Fruit fly (Drosophila melanogaster) whole organism, embryonic: ENCODE results near the gene dgt2.

Experiments
- Abd-B ChIP-seq: fragments of 200-800 bp; sonication (Bioruptor generic); optimal IDR thresholded peaks from 2 replicates; lab custom pipeline; 2018; ENCODE audit warnings: missing biosample characterization, mild to moderate bottlenecking, missing genetic modification characterization, moderate library complexity
- CG10147 ChIP-seq: fragments of 200-800 bp; sonication (Bioruptor generic); optimal IDR thresholded peaks from 2 replicates; lab custom pipeline; 2019; ENCODE audit warnings: missing biosample characterization, mild to moderate bottlenecking, missing genetic modification characterization, moderate library complexity
- CG11560 ChIP-seq: fragments of 200-800 bp; sonication (Bioruptor generic); IDR thresholded peaks from 3 replicates; pipeline ENCODE4 v1.3.6; 2022; ENCODE audit warnings: missing biosample characterization, missing genetic modification characterization
- CG12219 ChIP-seq: fragments of 200-800 bp; sonication (Bioruptor generic); optimal IDR thresholded peaks from 3 replicates; lab custom pipeline; 2018; ENCODE audit warnings: missing biosample characterization, mild to moderate bottlenecking, missing genetic modification characterization
- CG13287 ChIP-seq: fragments of 200-800 bp; sonication (Bioruptor generic); IDR thresholded peaks from 2 replicates; pipeline ENCODE4 v1.3.6; 2022; ENCODE audit warnings: missing biosample characterization, missing genetic modification characterization; ENCODE audit not compliant: partially characterized antibody
- CG15011 ChIP-seq: fragments of 200-800 bp; sonication (Bioruptor generic); optimal IDR thresholded peaks from 3 replicates; lab custom pipeline; 2018; ENCODE audit warnings: missing biosample characterization, mild to moderate bottlenecking, missing genetic modification characterization
- CG15479 ChIP-seq: fragments of 200-800 bp; sonication (Bioruptor generic); optimal IDR thresholded peaks from 3 replicates; lab custom pipeline; 2019; ENCODE audit warnings: missing biosample characterization, mild to moderate bottlenecking, missing genetic modification characterization, moderate library complexity
- CG1647 ChIP-seq: fragments of 200-800 bp; sonication (Bioruptor generic); optimal IDR thresholded peaks from 3 replicates; lab custom pipeline; 2016; ENCODE audit warnings: missing biosample characterization, missing genetic modification characterization
- CG17359 ChIP-seq: fragments of 200-800 bp; sonication (Bioruptor generic); optimal IDR thresholded peaks from 3 replicates; lab custom pipeline; 2018; ENCODE audit warnings: missing biosample characterization, mild to moderate bottlenecking, missing genetic modification characterization, moderate library complexity
- CG17912 ChIP-seq: fragments of 200-800 bp; sonication (Bioruptor generic); optimal IDR thresholded peaks from 2 replicates; lab custom pipeline; 2018; ENCODE audit warnings: missing biosample characterization, mild to moderate bottlenecking, missing genetic modification characterization
- CG30020 ChIP-seq: fragments of 200-800 bp; optimal IDR thresholded peaks from 2 replicates; lab custom pipeline; 2019; ENCODE audit warnings: missing biosample characterization, mild to moderate bottlenecking, missing genetic modification characterization, moderate library complexity
- CG32772 ChIP-seq: fragments of 200-800 bp; sonication (Bioruptor generic); IDR thresholded peaks from 2 replicates; pipeline ENCODE4 v1.3.6; 2022; ENCODE audit warnings: missing biosample characterization, missing genetic modification characterization
- CG4617 ChIP-seq: fragments of 200-800 bp; sonication (Bioruptor generic); optimal IDR thresholded peaks from 3 replicates; lab custom pipeline; 2016; ENCODE audit warnings: missing biosample characterization, missing genetic modification characterization, borderline replicate concordance
- CG4730 ChIP-seq: fragments of 200-800 bp; sonication (Bioruptor generic); IDR thresholded peaks from 2 replicates; pipeline ENCODE4 v1.3.6; 2022; ENCODE audit warnings: missing biosample characterization, missing genetic modification characterization
- CG5953 ChIP-seq: fragments of 200-800 bp; sonication (Bioruptor generic); IDR thresholded peaks from 2 replicates; pipeline ENCODE4 v1.3.6; 2022; ENCODE audit warnings: missing biosample characterization, missing genetic modification characterization
- CG6254 ChIP-seq: fragments of 200-800 bp; sonication (Bioruptor generic); optimal IDR thresholded peaks from 3 replicates; lab custom pipeline; 2017; ENCODE audit warnings: mild to moderate bottlenecking, missing biosample characterization, missing genetic modification reagents, missing genetic modification characterization
- CG6791 ChIP-seq: fragments of 200-800 bp; sonication (Bioruptor generic); IDR thresholded peaks from 3 replicates; pipeline ENCODE4 v1.3.6; 2022; ENCODE audit warnings: missing biosample characterization, missing genetic modification characterization; ENCODE audit not compliant: partially characterized antibody
- CG7745 ChIP-seq: fragments of 200-800 bp; sonication (Bioruptor generic); optimal IDR thresholded peaks from 2 replicates; lab custom pipeline; 2018; ENCODE audit warnings: missing biosample characterization, mild to moderate bottlenecking, missing genetic modification characterization, moderate library complexity
- CG8281 ChIP-seq: fragments of 200-800 bp; sonication (Bioruptor generic); optimal IDR thresholded peaks from 2 replicates; lab custom pipeline; 2018; ENCODE audit warnings: missing biosample characterization, mild to moderate bottlenecking, missing genetic modification characterization, moderate library complexity
- CG8765 ChIP-seq: fragments of 200-800 bp; sonication (Bioruptor generic); IDR thresholded peaks from 2 replicates; pipeline ENCODE4 v1.3.6; 2022; ENCODE audit warnings: missing biosample characterization, missing genetic modification characterization
- CG9437 ChIP-seq: fragments of 200-800 bp; sonication (Bioruptor generic); optimal IDR thresholded peaks from 2 replicates; lab custom pipeline; 2018; ENCODE audit warnings: missing biosample characterization, mild to moderate bottlenecking, missing genetic modification characterization
- D ChIP-seq, 2 experiments: fragments of 200-800 bp in 1 of 2; fragments of >200 bp in 1 of 2; sonication (Bioruptor generic) in 1 of 2; optimal IDR thresholded peaks; 2 replicates in 1 of 2; 3 replicates in 1 of 2; lab custom pipeline; 2017; ENCODE audit warnings: mild to moderate bottlenecking in 1 of 2, missing biosample characterization in 1 of 2, missing genetic modification characterization in 1 of 2, missing genetic modification reagents in 1 of 2
- D19B ChIP-seq: fragments of 200-800 bp; sonication (Bioruptor generic); optimal IDR thresholded peaks from 2 replicates; lab custom pipeline; 2017; ENCODE audit warnings: missing biosample characterization, mild to moderate bottlenecking, missing genetic modification characterization
- Drgx ChIP-seq: fragments of 200-800 bp; sonication (Bioruptor generic); IDR thresholded peaks from 2 replicates; pipeline ENCODE4 v1.3.6; 2022; ENCODE audit warnings: missing biosample characterization, missing genetic modification characterization
- HHEX ChIP-seq: fragments of 200-800 bp; sonication (Bioruptor generic); optimal IDR thresholded peaks from 3 replicates; lab custom pipeline; 2017; ENCODE audit warnings: missing biosample characterization, mild to moderate bottlenecking, missing genetic modification characterization, missing genetic modification reagents
- HLH3B ChIP-seq: fragments of 200-800 bp; sonication (Bioruptor generic); IDR thresholded peaks from 2 replicates; pipeline ENCODE4 v1.3.6; 2022; ENCODE audit warnings: missing biosample characterization, missing genetic modification characterization
- HLH4C ChIP-seq: fragments of 200-800 bp; sonication (Bioruptor generic); IDR thresholded peaks from 3 replicates; pipeline ENCODE4 v1.3.6; 2022; ENCODE audit warnings: missing biosample characterization, missing genetic modification characterization; ENCODE audit not compliant: partially characterized antibody
- Hand ChIP-seq: fragments of 200-800 bp; sonication (Bioruptor generic); optimal IDR thresholded peaks from 2 replicates; lab custom pipeline; 2017; ENCODE audit warnings: mild to moderate bottlenecking, missing biosample characterization, missing genetic modification reagents, missing genetic modification characterization
- Hr3 ChIP-seq: fragments of 200-800 bp; sonication (Bioruptor generic); optimal IDR thresholded peaks from 3 replicates; lab custom pipeline; 2016; ENCODE audit warnings: missing biosample characterization, missing genetic modification characterization
- Oli ChIP-seq: fragments of 200-800 bp; sonication (Bioruptor generic); optimal IDR thresholded peaks from 2 replicates; lab custom pipeline; 2018; ENCODE audit warnings: missing biosample characterization, mild to moderate bottlenecking, missing genetic modification characterization, moderate library complexity
- Rx ChIP-seq: fragments of 200-800 bp; sonication (Bioruptor generic); IDR thresholded peaks from 2 replicates; pipeline ENCODE4 v1.3.6; 2022; ENCODE audit warnings: missing biosample characterization, missing genetic modification characterization
- TFAM ChIP-seq: fragments of 200-800 bp; sonication (Bioruptor generic); optimal IDR thresholded peaks from 2 replicates; lab custom pipeline; 2017; ENCODE audit warnings: missing biosample characterization, missing genetic modification characterization, inconsistent platforms
- YL-1 ChIP-seq: fragments of 200-800 bp; sonication (Bioruptor generic); optimal IDR thresholded peaks from 3 replicates; lab custom pipeline; 2017; ENCODE audit warnings: missing biosample characterization, mild to moderate bottlenecking, missing genetic modification characterization
- ase ChIP-seq: fragments of 200-800 bp; sonication (Bioruptor generic); IDR thresholded peaks from 3 replicates; pipeline ENCODE4 v1.3.6; 2022; ENCODE audit warnings: missing biosample characterization, missing genetic modification characterization
- btn ChIP-seq: fragments of 200-800 bp; sonication (Bioruptor generic); optimal IDR thresholded peaks from 2 replicates; lab custom pipeline; 2016; ENCODE audit warnings: missing biosample characterization, missing genetic modification characterization
- cg ChIP-seq: fragments of 200-800 bp; sonication (Bioruptor generic); optimal IDR thresholded peaks from 3 replicates; lab custom pipeline; 2019; ENCODE audit warnings: missing biosample characterization, mild to moderate bottlenecking, missing genetic modification characterization, moderate library complexity
- corto ChIP-seq: fragments of 200-800 bp; sonication (Bioruptor generic); optimal IDR thresholded peaks from 2 replicates; lab custom pipeline; 2016; ENCODE audit warnings: missing biosample characterization, mild to moderate bottlenecking, missing genetic modification characterization, moderate library complexity
- croc ChIP-seq: fragments of 200-800 bp; sonication (Bioruptor generic); conservative IDR thresholded peaks from 3 replicates; pipeline ENCODE4 v1.3.6; 2022; ENCODE audit warnings: missing biosample characterization, missing genetic modification characterization
- dati ChIP-seq: fragments of 200-800 bp; sonication (Bioruptor generic); IDR thresholded peaks from 2 replicates; pipeline ENCODE4 v1.3.6; 2022; ENCODE audit warnings: missing biosample characterization, missing genetic modification characterization
- lab ChIP-seq: fragments of 200-800 bp; sonication (Bioruptor generic); optimal IDR thresholded peaks from 3 replicates; lab custom pipeline; 2017; ENCODE audit warnings: missing biosample characterization, missing genetic modification characterization, mild to moderate bottlenecking, moderate library complexity, missing genetic modification reagents
- nerfin-2 ChIP-seq: fragments of 200-800 bp; sonication (Bioruptor generic); IDR thresholded peaks from 2 replicates; pipeline ENCODE4 v1.3.6; 2022; ENCODE audit warnings: missing biosample characterization, missing genetic modification characterization; ENCODE audit not compliant: partially characterized antibody
- onecut ChIP-seq: fragments of 200-800 bp; sonication (Bioruptor generic); IDR thresholded peaks from 2 replicates; pipeline ENCODE4 v1.3.6; 2022; ENCODE audit warnings: missing biosample characterization, missing genetic modification characterization
- pita ChIP-seq: fragments of 200-800 bp; sonication (Bioruptor generic); optimal IDR thresholded peaks from 2 replicates; lab custom pipeline; 2017; ENCODE audit warnings: missing biosample characterization, mild to moderate bottlenecking, missing genetic modification characterization
- sc ChIP-seq, 3 experiments: fragments of >200 bp in 2 of 3; fragments of 200-800 bp in 1 of 3; sonication (Bioruptor generic) in 1 of 3; optimal IDR thresholded peaks; 2 replicates in 2 of 3; 3 replicates in 1 of 3; lab custom pipeline; 2017; ENCODE audit warnings: mild to moderate bottlenecking in 1 of 3, missing biosample characterization in 1 of 3, missing genetic modification characterization in 1 of 3, missing genetic modification reagents in 1 of 3
- sisA ChIP-seq: fragments of 200-800 bp; sonication (Bioruptor generic); IDR thresholded peaks from 2 replicates; pipeline ENCODE4 v1.3.6; 2022; ENCODE audit warnings: missing biosample characterization, missing genetic modification characterization
- so ChIP-seq: fragments of 200-800 bp; sonication (Bioruptor generic); IDR thresholded peaks from 3 replicates; pipeline ENCODE4 v1.3.6; 2022; ENCODE audit warnings: missing biosample characterization, missing genetic modification characterization
- twi ChIP-seq: fragments of 200-800 bp; optimal IDR thresholded peaks from 2 replicates; lab custom pipeline; 2019; ENCODE audit warnings: missing biosample characterization, mild to moderate bottlenecking, missing genetic modification characterization, moderate library complexity
- unpg ChIP-seq: fragments of 200-800 bp; sonication (Bioruptor generic); optimal IDR thresholded peaks from 3 replicates; lab custom pipeline; 2018; ENCODE audit warnings: missing biosample characterization, mild to moderate bottlenecking, missing genetic modification characterization, moderate library complexity
- wor ChIP-seq: fragments of 200-800 bp; sonication (Bioruptor generic); IDR thresholded peaks from 2 replicates; pipeline ENCODE4 v1.3.6; 2022; ENCODE audit warnings: missing biosample characterization, missing genetic modification characterization

dgt2 gene

dm6 chr2L:12007331-12007791 lies 17.6 kb downstream of the dgt2 start (continued):
- TF ChIP-seq D (optimal IDR thresholded peaks at IDR 0.05; lab: Kevin White, UChicago): peak; percentile 97
- TF ChIP-seq D (GFP tag; optimal IDR thresholded peaks at IDR 0.05; lab: Kevin White, UChicago): peak; percentile 5
- no peak for TF ChIP-seq Abd-B
- no peak for TF ChIP-seq CG6791 (GFP tag; lab: Robert Waterston, UW)
- no peak for TF ChIP-seq CG8281 (tag; lab: Kevin White, UChicago)
- peak; percentile 60 for TF ChIP-seq twi (tag; lab: Kevin White, UChicago)
- peak; percentile 85 for TF ChIP-seq CG12219 (GFP tag; lab: Kevin White, UChicago)
- peak; percentile 66 for TF ChIP-seq Hand
- TF ChIP-seq CG1647 (GFP tag; lab: Kevin White, UChicago): peak; percentile 24
- TF ChIP-seq sisA (GFP tag; lab: Robert Waterston, UW): no peak
- no peak for TF ChIP-seq CG11560 (tag; lab: Robert Waterston, UW)
- TF ChIP-seq CG32772: no peak
- peak; percentile 98 for TF ChIP-seq CG17912 (GFP tag; lab: Kevin White, UChicago)
- no peak for TF ChIP-seq CG30020 (tag; lab: Kevin White, UChicago)
- TF ChIP-seq sc (optimal IDR thresholded peaks at IDR 0.05; lab: Kevin White, UChicago): no peak
- peak; percentile 17 for TF ChIP-seq sc (GFP tag; optimal IDR thresholded peaks at IDR 0.05; lab: Kevin White, UChicago)
- no peak for TF ChIP-seq ase
- no peak for TF ChIP-seq pita (GFP tag; lab: Kevin White, UChicago)
- TF ChIP-seq onecut: peak; percentile 92
- TF ChIP-seq Rx (GFP tag; lab: Robert Waterston, UW): no peak
- no peak for TF ChIP-seq Drgx (GFP tag; lab: Robert Waterston, UW)
- TF ChIP-seq CG10147 (GFP tag; lab: Kevin White, UChicago): no peak
- peak; percentile 69 for TF ChIP-seq cg (GFP tag; lab: Kevin White, UChicago)
- TF ChIP-seq dati (GFP tag; lab: Robert Waterston, UW): no peak
- TF ChIP-seq btn (GFP tag; lab: Kevin White, UChicago): peak; percentile 62
- TF ChIP-seq CG7745 (tag; lab: Kevin White, UChicago): no peak
- TF ChIP-seq CG4730: no peak
- peak; percentile 24 for TF ChIP-seq unpg (GFP tag; lab: Kevin White, UChicago)
- TF ChIP-seq CG8765 (GFP tag; lab: Robert Waterston, UW): no peak
- no peak for TF ChIP-seq D19B (GFP tag; lab: Kevin White, UChicago)
- no peak for TF ChIP-seq so (GFP tag; lab: Robert Waterston, UW)
- no peak for TF ChIP-seq HLH3B (GFP tag; lab: Robert Waterston, UW)
- no peak for TF ChIP-seq corto (GFP tag; lab: Kevin White, UChicago)
- TF ChIP-seq CG4617: no peak
- no peak for TF ChIP-seq CG9437 (GFP tag; lab: Kevin White, UChicago)
- peak; percentile 83 for TF ChIP-seq lab
- no peak for TF ChIP-seq CG5953 (GFP tag; lab: Robert Waterston, UW)
- peak; percentile 51 for TF ChIP-seq HHEX (GFP tag; lab: Kevin White, UChicago)
- TF ChIP-seq wor (GFP tag; lab: Robert Waterston, UW): no peak
- TF ChIP-seq CG6254: peak; percentile 92
- TF ChIP-seq CG15011 (GFP tag; lab: Kevin White, UChicago): no peak
- peak; percentile 42 for TF ChIP-seq CG17359 (tag; lab: Kevin White, UChicago)
- TF ChIP-seq CG15479 (GFP tag; lab: Kevin White, UChicago): peak; percentile 100
- TF ChIP-seq Hr3 (GFP tag; lab: Kevin White, UChicago): no peak
- TF ChIP-seq nerfin-2 (GFP tag; lab: Robert Waterston, UW): no peak
- TF ChIP-seq croc (GFP tag; lab: Robert Waterston, UW): no peak; the same call in 2 of the 3 replicates
- no peak for TF ChIP-seq YL-1 (GFP tag; lab: Kevin White, UChicago)
- TF ChIP-seq HLH4C: no peak
- peak; percentile 35 for TF ChIP-seq Oli
- TF ChIP-seq CG13287 (GFP tag; lab: Robert Waterston, UW): no peak
- TF ChIP-seq TFAM: no peak
